Fruit fly (Drosophila melanogaster): ENCODE measurements around the gene Naa30A.

DNA sequence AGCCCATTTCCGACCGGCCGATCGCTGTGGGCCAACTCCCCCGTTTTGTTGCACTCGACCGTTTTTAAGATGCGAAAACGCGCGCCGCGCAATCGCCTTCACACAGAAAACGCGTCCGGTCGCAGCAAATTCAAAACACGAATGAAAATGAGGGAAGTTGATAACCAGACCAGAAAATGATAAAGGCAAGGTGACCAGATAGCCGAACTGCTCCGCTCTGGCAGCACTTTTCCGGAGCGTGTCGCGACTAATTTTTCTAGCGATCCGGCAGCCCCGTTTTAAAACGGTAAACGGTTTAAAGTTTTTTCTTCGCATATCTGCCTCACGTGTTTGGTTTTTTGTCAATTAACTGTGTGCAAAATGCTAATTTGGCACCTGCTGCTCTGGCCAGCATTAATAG, 19.7 kb upstream of the Naa30A start, which contains the start of gene DAAM:
- TF ChIP-seq EcR (GFP tag; optimal IDR thresholded peaks at IDR 0.05): peak; percentile 13
- no peak for TF ChIP-seq CG14655 (GFP tag; optimal IDR thresholded peaks at IDR 0.05)
- TF ChIP-seq D1 (tag; optimal IDR thresholded peaks at IDR 0.05): no peak
- TF ChIP-seq Ets98B (GFP tag; IDR thresholded peaks at IDR 0.05): no peak
- TF ChIP-seq gl (tag; optimal IDR thresholded peaks at IDR 0.05): no peak
- TF ChIP-seq CG12605 (GFP tag; IDR thresholded peaks at IDR 0.05): no peak
- no peak for TF ChIP-seq CG10348 (GFP tag; IDR thresholded peaks at IDR 0.05)
- no peak for TF ChIP-seq Snoo (tag; optimal IDR thresholded peaks at IDR 0.05)
- TF ChIP-seq CG4496 (GFP tag; IDR thresholded peaks at IDR 0.05): peak; percentile 39; the same call in 1 of the 3 replicates
- TF ChIP-seq CG8159 (tag; optimal IDR thresholded peaks at IDR 0.05): no peak
- no peak for TF ChIP-seq CG17806 (tag; optimal IDR thresholded peaks at IDR 0.05)
- TF ChIP-seq CG9948 (tag; optimal IDR thresholded peaks at IDR 0.05): no peak
- no peak for TF ChIP-seq Pif1B (GFP tag; optimal IDR thresholded peaks at IDR 0.05)
